Fruit fly (Drosophila melanogaster) whole organism, wandering third instar larva: ENCODE results near the gene CG43117.
A peak's percentile ranks its signal among the peaks of the same experiment; 100 is the strongest.

Source experiments
- HLH106 ChIP-seq: fragments of 200-800 bp; optimal IDR thresholded peaks from 3 replicates; lab custom pipeline; 2019; ENCODE audit warnings: missing biosample characterization, mild to moderate bottlenecking, missing genetic modification characterization, moderate library complexity
- Jra ChIP-seq: sonication (Bioruptor generic); optimal IDR thresholded peaks from 2 replicates; lab custom pipeline; 2016; ENCODE audit warnings: missing biosample characterization, missing genetic modification characterization
- OdsH ChIP-seq: fragments of 200-800 bp; sonication (Bioruptor generic); optimal IDR thresholded peaks from 2 replicates; lab custom pipeline; 2016; ENCODE audit warnings: missing biosample characterization, mild to moderate bottlenecking, missing genetic modification characterization
- Rel ChIP-seq, 2 experiments: fragments of 200-800 bp; sonication (Bioruptor generic) in 1 of 2; optimal IDR thresholded peaks; 2 replicates in 1 of 2; 3 replicates in 1 of 2; lab custom pipeline; 2016 to 2019; ENCODE audit warnings: mild to moderate bottlenecking in 2 of 2, missing biosample characterization in 2 of 2, missing genetic modification characterization in 2 of 2, moderate library complexity in 1 of 2
- Vsx2 ChIP-seq: fragments of 200-300, 225-300 bp; sonication (Bioruptor generic); optimal IDR thresholded peaks from 2 replicates; lab custom pipeline; 2018; ENCODE audit warnings: missing biosample characterization, missing genetic modification characterization; ENCODE audit not compliant: partially characterized antibody
- jim ChIP-seq: fragments of 175-275, 200-325 bp; sonication (Bioruptor generic); optimal IDR thresholded peaks from 2 replicates; lab custom pipeline; 2016; ENCODE audit warnings: missing biosample characterization, mild to moderate bottlenecking, missing genetic modification characterization
- lola ChIP-seq: fragments of >200 bp; optimal IDR thresholded peaks from 2 replicates; lab custom pipeline; 2017; ENCODE audit warnings: missing biosample characterization, missing genetic modification characterization
- psq ChIP-seq: fragments of 200-800 bp; sonication (Bioruptor generic); optimal IDR thresholded peaks from 3 replicates; lab custom pipeline; 2017; ENCODE audit warnings: missing biosample characterization, mild to moderate bottlenecking, missing genetic modification characterization, moderate library complexity
- usp ChIP-seq: fragments of >200 bp; optimal IDR thresholded peaks from 2 replicates; lab custom pipeline; 2017; ENCODE audit warnings: missing biosample characterization, missing genetic modification characterization
- woc ChIP-seq: sonication (Bioruptor generic); optimal IDR thresholded peaks from 2 replicates; lab custom pipeline; 2016; ENCODE audit warnings: missing biosample characterization, mild to moderate bottlenecking, missing genetic modification characterization

dm6 chr3R:26483657-26484056, 29.1 kb downstream of the CG43117 start:
- TF ChIP-seq jim (GFP tag; lab: Kevin White, UChicago) (no peak), Jra (GFP tag; lab: Kevin White, UChicago) (no peak), Vsx2 (GFP tag; lab: Kevin White, UChicago) (no peak), usp (GFP tag; lab: Kevin White, UChicago) (no peak), OdsH (GFP tag; lab: Kevin White, UChicago) (no peak), psq (peak; percentile 1), Rel (GFP tag; optimal IDR thresholded peaks at IDR 0.05; lab: Kevin White, UChicago) (no peak), Rel (tag; optimal IDR thresholded peaks at IDR 0.05; lab: Kevin White, UChicago) (no peak), woc (GFP tag; lab: Kevin White, UChicago) (no peak), lola (no peak), HLH106 (peak; percentile 9)
